Worm (Caenorhabditis elegans): ENCODE measurements around the gene nlp-9.

- no peak for TF ChIP-seq mdl-1 (tag; optimal IDR thresholded peaks at IDR 0.05)
- TF ChIP-seq egl-27 (tag; optimal IDR thresholded peaks at IDR 0.05) = no peak
- no peak for TF ChIP-seq mab-5 (tag; optimal IDR thresholded peaks at IDR 0.05)
- TF ChIP-seq ama-1 (optimal IDR thresholded peaks at IDR 0.05) = no peak
- TF ChIP-seq nhr-21 (tag; optimal IDR thresholded peaks at IDR 0.05) = no peak
- no peak for TF ChIP-seq nhr-12 (tag; optimal IDR thresholded peaks at IDR 0.05)
- no peak for TF ChIP-seq nhr-6 (tag; optimal IDR thresholded peaks at IDR 0.05)
- no peak for TF ChIP-seq F13H6.1 (tag; optimal IDR thresholded peaks at IDR 0.05)
- TF ChIP-seq dmd-4 (tag; optimal IDR thresholded peaks at IDR 0.05) = no peak
- TF ChIP-seq nhr-237 (tag; optimal IDR thresholded peaks at IDR 0.05) = no peak
- no peak for TF ChIP-seq Y55F3AM.14 (GFP tag; optimal IDR thresholded peaks at IDR 0.05)
- no peak for TF ChIP-seq ztf-11 (tag; optimal IDR thresholded peaks at IDR 0.05)
These were observed 7.9 kb upstream of the nlp-9 start for ce11 chrV:4211521-4211920.

Data from whole organism, L2 larva.